Worm (Caenorhabditis elegans): ENCODE measurements around the gene B0035.21.

B0035.21 gene

ce11 chrIV:11314885-11315284 lies 12.2 kb upstream of the B0035.21 start, which contains the start of the genes B0035.3, B0035.22 and pfd-4 (continued):
- TF ChIP-seq tbp1 (GFP tag; optimal IDR thresholded peaks at IDR 0.05) (no peak), F10E7.11 (tag; optimal IDR thresholded peaks at IDR 0.05) (no peak)

ce11 chrIV:11315688-11316087 lies 11.4 kb upstream of the B0035.21 start:
- TF ChIP-seq ama-1 (optimal IDR thresholded peaks at IDR 0.05), result no peak
- TF ChIP-seq ama-1 (GFP tag; optimal IDR thresholded peaks at IDR 0.05), result no peak
- peak; percentile 51; the same call in 1 of the 2 replicates for TF ChIP-seq hsf-1 (GFP tag; IDR thresholded peaks at IDR 0.05)

ce11 chrIV:11316106-11316505 lies 11.0 kb upstream of the B0035.21 start:
- TF ChIP-seq nhr-80 (tag; optimal IDR thresholded peaks at IDR 0.05) (peak; percentile 5), let-607 (tag; optimal IDR thresholded peaks at IDR 0.05) (no peak)

- TF ChIP-seq snpc-1.1 (tag; optimal IDR thresholded peaks at IDR 0.05; ENCODE audit: insufficient read depth), result no peak
- TF ChIP-seq F23B12.7 (tag; optimal IDR thresholded peaks at IDR 0.05; ENCODE audit: insufficient read depth), result no peak
- no peak for TF ChIP-seq fkh-3 (tag; optimal IDR thresholded peaks at IDR 0.05)
These were observed 10.4 kb upstream of the B0035.21 start for ce11 chrIV:11316640-11317039.

ce11 chrIV:11317119-11317518 lies 9.9 kb upstream of the B0035.21 start, which contains the start of gene gspd-1:
TSS of gene gspd-1 (plus strand) at chrIV:11317419.
- TF ChIP-seq unc-62 (GFP tag; optimal IDR thresholded peaks at IDR 0.05) (no peak), lin-54 (GFP tag; optimal IDR thresholded peaks at IDR 0.05) (no peak), T07F8.4 (tag; optimal IDR thresholded peaks at IDR 0.05) (no peak), C06A6.2 (GFP tag; conservative IDR thresholded peaks at IDR 0.05) (no peak), Y53G8AR.9 (GFP tag; conservative IDR thresholded peaks at IDR 0.05) (no peak), snpc-4 (GFP tag; optimal IDR thresholded peaks at IDR 0.05) (no peak), snpc-4 (tag; optimal IDR thresholded peaks at IDR 0.05) (no peak), gei-17 (GFP tag; optimal IDR thresholded peaks at IDR 0.05) (no peak), nhr-27 (tag; optimal IDR thresholded peaks at IDR 0.05) (no peak), ceh-40 (GFP tag; IDR thresholded peaks at IDR 0.05) (no peak)

ce11 chrIV:11319884-11320362 lies 7.1 kb upstream of the B0035.21 start, which contains the start of gene B0035.18:
TSS of gene B0035.18 (plus strand) at chrIV:11320312.
- TF ChIP-seq D2030.7 (GFP tag; IDR thresholded peaks at IDR 0.05) (peak; percentile 30; the same call in 1 of the 2 replicates), F49E8.2 (tag; optimal IDR thresholded peaks at IDR 0.05; ENCODE audit: insufficient read depth) (no peak), hmg-1.2 (GFP tag; IDR thresholded peaks at IDR 0.05) (peak; percentile 11; the same call in 1 of the 2 replicates), lsl-1 (GFP tag; optimal IDR thresholded peaks at IDR 0.05) (peak; percentile 89), snpc-4 (GFP tag; optimal IDR thresholded peaks at IDR 0.05) (no peak), snpc-4 (tag; optimal IDR thresholded peaks at IDR 0.05) (no peak), lag-1 (GFP tag; IDR thresholded peaks at IDR 0.05) (no peak), snpc-1.3 (tag; optimal IDR thresholded peaks at IDR 0.05; ENCODE audit: insufficient read depth) (peak; percentile 9), hlh-26 (GFP tag; conservative IDR thresholded peaks at IDR 0.05) (no peak), madf-3 (GFP tag; IDR thresholded peaks at IDR 0.05) (peak; percentile 91), snpc-3.4 (tag; optimal IDR thresholded peaks at IDR 0.05) (peak; percentile 53), K12H6.12 (tag; optimal IDR thresholded peaks at IDR 0.05) (no peak)

Data from whole organism, young adult.